Worm (Caenorhabditis elegans): Measurements from ENCODE around the gene Y9C2UA.1.

DNA sequence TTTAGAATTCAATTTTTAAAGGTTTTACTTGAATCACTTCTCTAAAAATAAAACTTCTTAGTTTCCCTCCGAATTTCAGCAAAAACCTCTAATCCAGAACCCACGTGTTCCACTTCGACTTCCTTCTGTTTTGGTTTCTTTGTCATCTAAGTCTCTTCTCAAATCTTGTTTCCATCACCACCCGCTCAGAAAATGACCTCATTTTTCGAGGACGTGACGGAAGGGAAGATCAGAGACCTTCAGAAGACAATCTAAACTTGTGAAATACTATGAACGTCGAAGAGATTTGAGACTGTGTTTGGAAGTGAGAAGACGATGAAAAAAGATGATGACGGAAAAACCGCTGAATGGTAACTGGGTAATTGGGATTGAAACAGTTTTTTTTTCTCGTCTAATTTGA, 50.2 kb downstream of the Y9C2UA.1 start:
- TF ChIP-seq F55B11.4 (tag; optimal IDR thresholded peaks at IDR 0.05; ENCODE audit: borderline replicate concordance, insufficient read depth) (no peak), tbp1 (GFP tag; optimal IDR thresholded peaks at IDR 0.05) (no peak), hrde-1 (tag; optimal IDR thresholded peaks at IDR 0.05; ENCODE audit: borderline replicate concordance) (no peak), hmg-1.2 (GFP tag; IDR thresholded peaks at IDR 0.05) (no peak)
